Worm (Caenorhabditis elegans) whole organism, L2 larva: Measurements from ENCODE around the gene C33G8.13.

Experiments
- C34F6.9 ChIP-seq: fragments of 150-350 bp; optimal IDR thresholded peaks from 2 replicates; lab custom pipeline; 2014; ENCODE audit warnings: missing biosample characterization, missing genetic modification characterization
- F13H6.1 ChIP-seq: sonication (generic microtip); optimal IDR thresholded peaks from 2 replicates; lab custom pipeline; 2016; ENCODE audit warnings: missing genetic modification characterization, missing compliant biosample characterization
- Y55F3AM.14 ChIP-seq: fragments of 200-800 bp; sonication (Bioruptor generic); optimal IDR thresholded peaks from 2 replicates; lab custom pipeline; 2018; ENCODE audit warnings: mild to moderate bottlenecking, missing genetic modification characterization, missing compliant biosample characterization
- aly-2 ChIP-seq: fragments of 150-350 bp; optimal IDR thresholded peaks from 2 replicates; lab custom pipeline; 2014; ENCODE audit warnings: missing biosample characterization, missing genetic modification characterization
- ceh-16 ChIP-seq: fragments of 150-350 bp; optimal IDR thresholded peaks from 2 replicates; lab custom pipeline; 2014; ENCODE audit warnings: missing biosample characterization, missing genetic modification characterization
- ceh-82 ChIP-seq: fragments of 150-350 bp; optimal IDR thresholded peaks from 2 replicates; lab custom pipeline; 2014; ENCODE audit warnings: missing biosample characterization, missing genetic modification characterization
- crh-2 ChIP-seq: sonication (generic microtip); optimal IDR thresholded peaks from 2 replicates; lab custom pipeline; 2017; ENCODE audit warnings: missing biosample characterization, missing genetic modification characterization
- egl-27 ChIP-seq: sonication (generic microtip); optimal IDR thresholded peaks from 3 replicates; lab custom pipeline; 2017; ENCODE audit warnings: missing biosample characterization, missing genetic modification reagents, missing genetic modification characterization
- elt-1 ChIP-seq: fragments of 150-350 bp; optimal IDR thresholded peaks from 2 replicates; lab custom pipeline; 2014; ENCODE audit warnings: missing biosample characterization, missing genetic modification characterization
- fos-1 ChIP-seq: fragments of 150-350 bp; optimal IDR thresholded peaks from 2 replicates; lab custom pipeline; 2014; ENCODE audit warnings: missing biosample characterization, missing genetic modification characterization
- lin-13 ChIP-seq: fragments of 150-350 bp; optimal IDR thresholded peaks from 2 replicates; lab custom pipeline; 2014; ENCODE audit warnings: missing biosample characterization, missing genetic modification reagents, missing genetic modification characterization
- lin-39 ChIP-seq: fragments of 150-350 bp; optimal IDR thresholded peaks from 2 replicates; lab custom pipeline; 2014; ENCODE audit warnings: missing biosample characterization, missing genetic modification reagents, missing genetic modification characterization
- mbf-1 ChIP-seq: sonication (generic microtip); optimal IDR thresholded peaks from 2 replicates; lab custom pipeline; 2017; ENCODE audit warnings: missing biosample characterization, missing genetic modification characterization
- mdl-1 ChIP-seq, 2 experiments: fragments of 150-350 bp in 1 of 2; sonication (generic microtip) in 1 of 2; optimal IDR thresholded peaks; 2 replicates each; lab custom pipeline; 2017; ENCODE audit warnings: missing biosample characterization in 2 of 2, missing genetic modification characterization in 2 of 2
- nhr-11 ChIP-seq: fragments of 150-350 bp; optimal IDR thresholded peaks from 2 replicates; lab custom pipeline; 2014; ENCODE audit warnings: missing biosample characterization, missing genetic modification characterization
- nhr-12 ChIP-seq: fragments of 150-350 bp; optimal IDR thresholded peaks from 2 replicates; lab custom pipeline; 2014; ENCODE audit warnings: missing biosample characterization, missing genetic modification characterization
- nhr-129 ChIP-seq: fragments of 150-350 bp; optimal IDR thresholded peaks from 2 replicates; lab custom pipeline; 2014; ENCODE audit warnings: missing biosample characterization, missing genetic modification characterization
- nhr-21 ChIP-seq: fragments of 150-350 bp; optimal IDR thresholded peaks from 2 replicates; lab custom pipeline; 2014; ENCODE audit warnings: missing biosample characterization, missing genetic modification characterization
- nhr-23 ChIP-seq: fragments of 150-350 bp; optimal IDR thresholded peaks from 2 replicates; lab custom pipeline; 2014; ENCODE audit warnings: missing biosample characterization, missing genetic modification reagents, missing genetic modification characterization
- nhr-237 ChIP-seq: fragments of 150-350 bp; optimal IDR thresholded peaks from 2 replicates; lab custom pipeline; 2014; ENCODE audit warnings: missing biosample characterization, missing genetic modification characterization
- nhr-25 ChIP-seq: fragments of 150-350 bp; sonication (generic microtip); optimal IDR thresholded peaks from 3 replicates; lab custom pipeline; 2014; ENCODE audit warnings: missing biosample characterization, missing genetic modification characterization
- nhr-6 ChIP-seq: fragments of 150-350 bp; optimal IDR thresholded peaks from 2 replicates; lab custom pipeline; 2014; ENCODE audit warnings: missing biosample characterization, missing genetic modification characterization
- sem-4 ChIP-seq: fragments of 150-350 bp; optimal IDR thresholded peaks from 2 replicates; lab custom pipeline; 2014; ENCODE audit warnings: missing biosample characterization, missing genetic modification reagents, missing genetic modification characterization
- skn-1 ChIP-seq: sonication (generic microtip); optimal IDR thresholded peaks from 2 replicates; lab custom pipeline; 2017; ENCODE audit warnings: missing biosample characterization, missing genetic modification characterization
- sma-3 ChIP-seq: sonication (generic microtip); optimal IDR thresholded peaks from 2 replicates; lab custom pipeline; 2016; ENCODE audit warnings: missing genetic modification reagents, missing genetic modification characterization, missing compliant biosample characterization
- sma-9 ChIP-seq, 2 experiments: fragments of 150-350 bp in 1 of 2; sonication (generic microtip) in 1 of 2; optimal IDR thresholded peaks; 2 replicates each; lab custom pipeline; 2014 to 2016; ENCODE audit warnings: missing genetic modification characterization in 2 of 2, mild to moderate bottlenecking in 1 of 2, missing biosample characterization in 1 of 2, missing compliant biosample characterization in 1 of 2, missing genetic modification reagents in 1 of 2, moderate library complexity in 1 of 2
- snpc-4 ChIP-seq: fragments of 150-350 bp; optimal IDR thresholded peaks from 2 replicates; lab custom pipeline; 2014; ENCODE audit warnings: missing biosample characterization, missing genetic modification characterization
- unc-39 ChIP-seq: fragments of 150-350 bp; optimal IDR thresholded peaks from 2 replicates; lab custom pipeline; 2014; ENCODE audit warnings: missing biosample characterization, missing genetic modification characterization
- unc-62 ChIP-seq: fragments of 150-350 bp; optimal IDR thresholded peaks from 2 replicates; lab custom pipeline; 2014; ENCODE audit warnings: missing biosample characterization, missing genetic modification reagents, missing genetic modification characterization
- zag-1 ChIP-seq: fragments of 150-350 bp; optimal IDR thresholded peaks from 2 replicates; lab custom pipeline; 2014; ENCODE audit warnings: missing biosample characterization, missing genetic modification characterization
- ztf-1 ChIP-seq: fragments of 200-800 bp; sonication (Bioruptor generic); conservative IDR thresholded peaks from 2 replicates; pipeline ENCODE4 v1.3.6; 2022; ENCODE audit warnings: missing genetic modification characterization, missing compliant biosample characterization
- ztf-11 ChIP-seq: sonication (generic microtip); optimal IDR thresholded peaks from 2 replicates; lab custom pipeline; 2017; ENCODE audit warnings: missing biosample characterization, missing genetic modification characterization
- ztf-4 ChIP-seq: fragments of 150-350 bp; optimal IDR thresholded peaks from 2 replicates; lab custom pipeline; 2014; ENCODE audit warnings: missing biosample characterization, missing genetic modification characterization

C33G8.13 gene

DNA sequence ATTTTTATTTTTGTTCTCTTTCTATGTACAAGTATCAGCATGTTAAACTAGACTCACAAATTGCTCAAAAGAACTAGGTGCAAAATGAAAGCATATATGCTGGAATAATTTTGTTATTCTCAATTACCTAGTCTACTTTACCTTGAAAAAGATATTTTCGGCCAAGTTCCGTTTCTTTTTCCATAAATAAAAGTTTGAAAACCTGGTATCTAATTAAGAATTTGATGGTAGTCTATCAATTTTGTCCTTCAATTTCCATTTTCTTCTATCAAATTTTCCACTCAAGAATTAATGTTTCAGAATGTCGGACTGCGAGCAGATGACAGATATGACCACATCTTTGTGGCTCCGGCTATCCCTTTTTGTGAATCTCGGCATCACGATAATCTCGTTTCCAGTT lies 11.9 kb downstream of the C33G8.13 start, which contains the start of gene srab-4:
srab-4 (plus strand) TSS at position 301 of the 400 bp plus-strand sequence.
- TF ChIP-seq egl-27 (tag; lab: Kevin White, UChicago): no peak
- no peak for TF ChIP-seq unc-39 (tag; lab: Kevin White, UChicago)
- TF ChIP-seq snpc-4 (tag; lab: Kevin White, UChicago): no peak
- TF ChIP-seq elt-1 (tag; lab: Kevin White, UChicago): no peak
- TF ChIP-seq ztf-4 (tag; lab: Kevin White, UChicago): no peak
- no peak for TF ChIP-seq ceh-16 (tag; lab: Kevin White, UChicago)
- no peak for TF ChIP-seq nhr-23 (tag; lab: Kevin White, UChicago)
- no peak for TF ChIP-seq sma-9 (GFP tag; optimal IDR thresholded peaks at IDR 0.05; lab: Kevin White, UChicago)
- no peak for TF ChIP-seq sma-9 (tag; optimal IDR thresholded peaks at IDR 0.05; lab: Kevin White, UChicago)
- TF ChIP-seq lin-13 (GFP tag; lab: Kevin White, UChicago): no peak
- TF ChIP-seq ztf-1 (GFP tag; lab: Robert Waterston, UW): no peak
- TF ChIP-seq nhr-237 (tag; lab: Kevin White, UChicago): no peak
- no peak for TF ChIP-seq ztf-11 (tag; lab: Kevin White, UChicago)
- TF ChIP-seq nhr-11 (tag; lab: Kevin White, UChicago): no peak
- no peak for TF ChIP-seq ceh-82 (tag; lab: Kevin White, UChicago)
- TF ChIP-seq nhr-6: no peak
- no peak for TF ChIP-seq sem-4
- no peak for TF ChIP-seq lin-39
- no peak for TF ChIP-seq skn-1 (tag; lab: Kevin White, UChicago)
- TF ChIP-seq Y55F3AM.14 (GFP tag; lab: Kevin White, UChicago): no peak

DNA sequence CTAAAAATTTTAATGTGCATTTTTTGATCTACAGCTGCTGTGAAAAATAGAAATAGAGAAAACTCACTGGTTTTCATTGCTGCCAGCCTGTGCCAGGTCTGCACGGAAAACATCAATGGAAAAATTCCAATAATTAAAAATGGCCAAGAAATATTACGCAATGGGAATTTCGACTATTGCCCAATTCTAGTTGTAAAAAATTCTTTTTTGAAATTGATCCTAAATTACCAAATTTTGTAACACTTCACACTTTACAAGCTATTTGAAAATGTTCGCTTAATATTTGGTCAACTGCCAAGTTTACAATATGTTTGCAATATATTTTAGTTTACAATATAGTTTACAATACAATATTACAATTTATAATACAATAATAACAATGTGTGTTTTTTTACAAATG lies 15.0 kb downstream of the C33G8.13 start:
- TF ChIP-seq nhr-129 (tag; lab: Kevin White, UChicago): no peak
- no peak for TF ChIP-seq sem-4
- TF ChIP-seq nhr-21 (tag; lab: Kevin White, UChicago): no peak
- no peak for TF ChIP-seq nhr-23 (tag; lab: Kevin White, UChicago)
- TF ChIP-seq nhr-237 (tag; lab: Kevin White, UChicago): no peak
- no peak for TF ChIP-seq ztf-4 (tag; lab: Kevin White, UChicago)
- TF ChIP-seq mbf-1 (tag; lab: Kevin White, UChicago): no peak
- TF ChIP-seq nhr-6: no peak
- no peak for TF ChIP-seq snpc-4 (tag; lab: Kevin White, UChicago)
- TF ChIP-seq elt-1 (tag; lab: Kevin White, UChicago): no peak
- TF ChIP-seq lin-39: no peak
- no peak for TF ChIP-seq unc-62 (GFP tag; lab: Kevin White, UChicago)
- TF ChIP-seq sma-9 (GFP tag; optimal IDR thresholded peaks at IDR 0.05; lab: Kevin White, UChicago): no peak
- no peak for TF ChIP-seq sma-9 (tag; optimal IDR thresholded peaks at IDR 0.05; lab: Kevin White, UChicago)
- no peak for TF ChIP-seq nhr-12 (tag; lab: Kevin White, UChicago)
- TF ChIP-seq ceh-16 (tag; lab: Kevin White, UChicago): no peak
- TF ChIP-seq C34F6.9: no peak

DNA sequence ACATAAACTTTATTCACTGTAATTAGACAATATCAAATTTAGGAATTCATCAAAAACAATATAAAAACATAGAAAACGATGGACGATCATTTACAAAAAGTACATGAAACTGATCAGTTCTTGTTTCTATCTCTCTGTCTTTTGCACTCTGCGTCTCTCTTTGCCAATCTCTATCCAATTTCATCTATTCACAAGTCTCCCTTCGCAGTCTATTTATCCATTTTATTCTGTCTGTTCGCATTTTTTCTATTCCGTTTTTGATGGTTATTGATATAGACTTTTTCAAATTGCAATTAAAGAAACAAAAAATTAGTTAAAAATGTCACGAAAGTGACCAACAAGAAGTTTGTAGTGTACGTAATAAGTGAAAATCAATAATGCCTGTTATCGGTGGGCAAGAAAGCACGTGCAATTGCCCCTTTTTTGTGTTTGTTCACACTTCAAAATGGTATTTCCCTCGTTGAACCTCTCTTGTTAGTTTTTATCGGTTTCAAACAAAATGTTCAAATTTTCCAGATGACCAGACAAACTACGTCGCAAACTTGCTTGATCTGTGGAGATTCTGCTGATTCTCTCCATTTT lies 17.4 kb downstream of the C33G8.13 start, which contains the start of gene nhr-42:
nhr-42 (plus strand) TSS at position 517 of the 582 bp plus-strand sequence.
- TF ChIP-seq elt-1 (tag; lab: Kevin White, UChicago): no peak
- peak; percentile 2 to 20 for TF ChIP-seq mdl-1 (tag; optimal IDR thresholded peaks at IDR 0.05; lab: Kevin White, UChicago)
- TF ChIP-seq ztf-1 (GFP tag; lab: Robert Waterston, UW): no peak
- peak; percentile 55 for TF ChIP-seq sma-9 (GFP tag; optimal IDR thresholded peaks at IDR 0.05; lab: Kevin White, UChicago)
- TF ChIP-seq sma-9 (tag; optimal IDR thresholded peaks at IDR 0.05; lab: Kevin White, UChicago): no peak
- TF ChIP-seq crh-2 (tag; lab: Kevin White, UChicago): peak; percentile 33
- peak; percentile 37 for TF ChIP-seq sma-3 (GFP tag; lab: Kevin White, UChicago)
- no peak for TF ChIP-seq aly-2 (tag; lab: Kevin White, UChicago)
- peak; percentile 16 for TF ChIP-seq nhr-129 (tag; lab: Kevin White, UChicago)
- TF ChIP-seq C34F6.9: peak; percentile 51
- TF ChIP-seq nhr-25 (tag; lab: Kevin White, UChicago): peak; percentile 60
- TF ChIP-seq F13H6.1 (tag; lab: Kevin White, UChicago): peak; percentile 5

DNA sequence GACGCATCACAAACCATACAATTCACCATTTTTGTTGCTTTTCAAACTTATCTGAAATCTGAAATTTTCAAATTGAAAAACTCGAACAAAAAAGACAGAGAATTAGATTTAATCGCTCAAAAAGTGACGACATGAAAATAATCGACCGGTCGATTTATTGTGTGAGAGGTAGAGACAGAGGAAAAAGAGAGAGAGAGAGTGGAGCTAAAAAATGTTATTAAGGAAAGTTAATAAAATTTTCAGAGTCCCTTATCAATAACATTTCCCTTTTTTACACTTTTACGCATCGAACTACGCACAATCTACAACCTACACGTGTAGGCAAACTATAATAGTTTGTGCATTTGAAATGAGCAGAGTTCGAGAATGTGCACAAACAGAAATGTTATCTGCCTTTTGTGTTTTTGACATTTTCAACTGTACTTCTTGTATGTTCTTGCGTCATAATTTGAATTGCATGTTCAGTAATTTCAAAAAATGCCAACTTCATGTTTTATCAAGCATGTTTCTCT lies 18.7 kb downstream of the C33G8.13 start, which contains the start of gene nhr-107:
nhr-107 (minus strand) TSS at position 51 of the 512 bp plus-strand sequence.
- peak; percentile 27 for TF ChIP-seq sma-9 (GFP tag; optimal IDR thresholded peaks at IDR 0.05; lab: Kevin White, UChicago)
- no peak for TF ChIP-seq sma-9 (tag; optimal IDR thresholded peaks at IDR 0.05; lab: Kevin White, UChicago)
- no peak for TF ChIP-seq zag-1
- no peak for TF ChIP-seq elt-1 (tag; lab: Kevin White, UChicago)
- peak; percentile 13 for TF ChIP-seq fos-1
- no peak for TF ChIP-seq mbf-1 (tag; lab: Kevin White, UChicago)
